Fruit fly (Drosophila melanogaster) whole organism, embryonic: ENCODE measurements around the gene Dpm3.

ENCODE experiments used
- BtbVII ChIP-seq: fragments of 200-800 bp; sonication (Bioruptor generic); optimal IDR thresholded peaks from 3 replicates; lab custom pipeline; 2017; ENCODE audit warnings: missing biosample characterization, mild to moderate bottlenecking, missing genetic modification characterization
- CG10147 ChIP-seq: fragments of 200-800 bp; sonication (Bioruptor generic); optimal IDR thresholded peaks from 2 replicates; lab custom pipeline; 2019; ENCODE audit warnings: missing biosample characterization, mild to moderate bottlenecking, missing genetic modification characterization, moderate library complexity
- CG10267 ChIP-seq: fragments of 200-800 bp; sonication (Bioruptor generic); optimal IDR thresholded peaks from 2 replicates; lab custom pipeline; 2018; ENCODE audit warnings: missing biosample characterization, mild to moderate bottlenecking, missing genetic modification characterization, moderate library complexity
- CG11085 ChIP-seq: fragments of 200-800 bp; sonication (Bioruptor generic); IDR thresholded peaks from 2 replicates; pipeline ENCODE4 v1.3.6; 2022; ENCODE audit warnings: missing biosample characterization, missing genetic modification characterization
- CG11504 ChIP-seq: fragments of 200-800 bp; sonication (Bioruptor generic); optimal IDR thresholded peaks from 3 replicates; lab custom pipeline; 2019; ENCODE audit warnings: missing biosample characterization, mild to moderate bottlenecking, missing genetic modification characterization, moderate library complexity
- CG13123 ChIP-seq: fragments of 200-800 bp; sonication (Bioruptor generic); optimal IDR thresholded peaks from 2 replicates; lab custom pipeline; 2016; ENCODE audit warnings: missing biosample characterization, missing genetic modification characterization
- CG13424 ChIP-seq: fragments of 200-800 bp; sonication (Bioruptor generic); optimal IDR thresholded peaks from 2 replicates; lab custom pipeline; 2019; ENCODE audit warnings: missing biosample characterization, mild to moderate bottlenecking, missing genetic modification characterization, moderate library complexity
- CG15696 ChIP-seq: fragments of 200-800 bp; sonication (Bioruptor generic); optimal IDR thresholded peaks from 2 replicates; lab custom pipeline; 2019; ENCODE audit warnings: missing biosample characterization, mild to moderate bottlenecking, missing genetic modification characterization, moderate library complexity
- CG17829 ChIP-seq: fragments of 200-800 bp; optimal IDR thresholded peaks from 2 replicates; lab custom pipeline; 2019; ENCODE audit warnings: missing biosample characterization, mild to moderate bottlenecking, missing genetic modification characterization, moderate library complexity
- CG17912 ChIP-seq: fragments of 200-800 bp; sonication (Bioruptor generic); optimal IDR thresholded peaks from 2 replicates; lab custom pipeline; 2018; ENCODE audit warnings: missing biosample characterization, mild to moderate bottlenecking, missing genetic modification characterization
- CG1832 ChIP-seq: fragments of 200-800 bp; sonication (Bioruptor generic); optimal IDR thresholded peaks from 2 replicates; lab custom pipeline; 2017; ENCODE audit warnings: missing biosample characterization, mild to moderate bottlenecking, missing genetic modification characterization, inconsistent platforms
- CG2678 ChIP-seq: fragments of 200-800 bp; sonication (Bioruptor generic); optimal IDR thresholded peaks from 3 replicates; lab custom pipeline; 2019; ENCODE audit warnings: missing biosample characterization, mild to moderate bottlenecking, missing genetic modification characterization, moderate library complexity
- CG2875 ChIP-seq: fragments of 200-800 bp; sonication (Bioruptor generic); optimal IDR thresholded peaks from 2 replicates; lab custom pipeline; 2017; ENCODE audit warnings: missing biosample characterization, mild to moderate bottlenecking, missing genetic modification characterization, missing genetic modification reagents
- CG30020 ChIP-seq: fragments of 200-800 bp; optimal IDR thresholded peaks from 2 replicates; lab custom pipeline; 2019; ENCODE audit warnings: missing biosample characterization, mild to moderate bottlenecking, missing genetic modification characterization, moderate library complexity
- CG30431 ChIP-seq: fragments of 200-800 bp; sonication (Bioruptor generic); optimal IDR thresholded peaks from 2 replicates; lab custom pipeline; 2017; ENCODE audit warnings: missing biosample characterization, missing genetic modification characterization
- CG5180 ChIP-seq: fragments of 200-800 bp; sonication (Bioruptor generic); optimal IDR thresholded peaks from 3 replicates; lab custom pipeline; 2017; ENCODE audit warnings: missing biosample characterization, missing genetic modification characterization, mild to moderate bottlenecking, moderate library complexity, missing genetic modification reagents
- CG5245 ChIP-seq: fragments of 200-800 bp; sonication (Bioruptor generic); optimal IDR thresholded peaks from 3 replicates; lab custom pipeline; 2016; ENCODE audit warnings: missing biosample characterization, missing genetic modification characterization
- CG5953 ChIP-seq: fragments of 200-800 bp; sonication (Bioruptor generic); IDR thresholded peaks from 2 replicates; pipeline ENCODE4 v1.3.6; 2022; ENCODE audit warnings: missing biosample characterization, missing genetic modification characterization
- CG8388 ChIP-seq: fragments of 200-800 bp; sonication (Bioruptor generic); optimal IDR thresholded peaks from 2 replicates; lab custom pipeline; 2019; ENCODE audit warnings: missing biosample characterization, mild to moderate bottlenecking, missing genetic modification characterization, moderate library complexity
- Dbx ChIP-seq: fragments of 200-800 bp; sonication (Bioruptor generic); IDR thresholded peaks from 3 replicates; pipeline ENCODE4 v1.3.6; 2022; ENCODE audit warnings: missing biosample characterization, missing genetic modification characterization
- Dek ChIP-seq: fragments of 200-800 bp; sonication (Bioruptor generic); optimal IDR thresholded peaks from 3 replicates; lab custom pipeline; 2019; ENCODE audit warnings: missing biosample characterization, mild to moderate bottlenecking, missing genetic modification characterization, moderate library complexity
- Dfd ChIP-seq, 2 experiments: fragments of >200 bp; optimal IDR thresholded peaks; 2 replicates each; lab custom pipeline; 2017; ENCODE audit warnings: missing biosample characterization in 2 of 2, missing genetic modification characterization in 2 of 2
- Fer2 ChIP-seq: fragments of 200-800 bp; sonication (Bioruptor generic); optimal IDR thresholded peaks from 2 replicates; lab custom pipeline; 2018; ENCODE audit warnings: missing biosample characterization, mild to moderate bottlenecking, missing genetic modification characterization, moderate library complexity
- Gsc ChIP-seq: fragments of 200-800 bp; sonication (Bioruptor generic); IDR thresholded peaks from 2 replicates; pipeline ENCODE4 v1.3.6; 2022; ENCODE audit warnings: missing biosample characterization, missing genetic modification characterization
- Hr3 ChIP-seq: fragments of 200-800 bp; sonication (Bioruptor generic); optimal IDR thresholded peaks from 3 replicates; lab custom pipeline; 2016; ENCODE audit warnings: missing biosample characterization, missing genetic modification characterization
- MBD-R2 ChIP-seq: fragments of 200-800 bp; sonication (Bioruptor generic); IDR thresholded peaks from 2 replicates; pipeline ENCODE4 v1.3.6; 2022; ENCODE audit warnings: missing biosample characterization, missing genetic modification characterization
- NfI ChIP-seq: fragments of 200-800 bp; sonication (Bioruptor generic); optimal IDR thresholded peaks from 3 replicates; lab custom pipeline; 2018; ENCODE audit warnings: missing biosample characterization, mild to moderate bottlenecking, missing genetic modification characterization, moderate library complexity
- PHDP ChIP-seq: fragments of 200-800 bp; sonication (Bioruptor generic); optimal IDR thresholded peaks from 3 replicates; lab custom pipeline; 2018; ENCODE audit warnings: missing biosample characterization, mild to moderate bottlenecking, missing genetic modification characterization, moderate library complexity
- Scr ChIP-seq: fragments of 200-800 bp; sonication (Bioruptor generic); IDR thresholded peaks from 2 replicates; pipeline ENCODE4 v1.3.6; 2022; ENCODE audit warnings: missing biosample characterization, missing genetic modification characterization; ENCODE audit not compliant: partially characterized antibody
- Sox100B ChIP-seq: fragments of 200-800 bp; sonication (Bioruptor generic); optimal IDR thresholded peaks from 3 replicates; lab custom pipeline; 2018; ENCODE audit warnings: missing biosample characterization, mild to moderate bottlenecking, missing genetic modification characterization
- Sry-δ ChIP-seq: fragments of 200-800 bp; sonication (Bioruptor generic); optimal IDR thresholded peaks from 2 replicates; lab custom pipeline; 2016; ENCODE audit warnings: missing biosample characterization, missing genetic modification characterization
- Ssrp ChIP-seq: fragments of 200-800 bp; sonication (Bioruptor generic); optimal IDR thresholded peaks from 2 replicates; lab custom pipeline; 2018; ENCODE audit warnings: missing biosample characterization, mild to moderate bottlenecking, missing genetic modification characterization, moderate library complexity
- YL-1 ChIP-seq: fragments of 200-800 bp; sonication (Bioruptor generic); optimal IDR thresholded peaks from 3 replicates; lab custom pipeline; 2017; ENCODE audit warnings: missing biosample characterization, mild to moderate bottlenecking, missing genetic modification characterization
- ac ChIP-seq: fragments of 200-800 bp; sonication (Bioruptor generic); optimal IDR thresholded peaks from 3 replicates; lab custom pipeline; 2017; ENCODE audit warnings: missing biosample characterization, mild to moderate bottlenecking, missing genetic modification characterization
- al ChIP-seq: fragments of 200-800 bp; sonication (Bioruptor generic); IDR thresholded peaks from 2 replicates; pipeline ENCODE4 v1.3.6; 2022; ENCODE audit warnings: missing biosample characterization, missing genetic modification characterization
- ase ChIP-seq: fragments of 200-800 bp; sonication (Bioruptor generic); IDR thresholded peaks from 3 replicates; pipeline ENCODE4 v1.3.6; 2022; ENCODE audit warnings: missing biosample characterization, missing genetic modification characterization
- bcd ChIP-seq: fragments of 200-800 bp; sonication (Bioruptor generic); optimal IDR thresholded peaks from 2 replicates; lab custom pipeline; 2017; ENCODE audit warnings: missing biosample characterization, mild to moderate bottlenecking, missing genetic modification characterization
- bowl ChIP-seq: fragments of 200-800 bp; sonication (Bioruptor generic); IDR thresholded peaks from 2 replicates; pipeline ENCODE4 v1.3.6; 2022; ENCODE audit warnings: missing biosample characterization, missing genetic modification characterization
- cad ChIP-seq: fragments of >200 bp; optimal IDR thresholded peaks from 2 replicates; lab custom pipeline; 2017; ENCODE audit warnings: missing biosample characterization, missing genetic modification characterization
- chn ChIP-seq: fragments of 200-800 bp; sonication (Bioruptor generic); optimal IDR thresholded peaks from 2 replicates; lab custom pipeline; 2016; ENCODE audit warnings: missing biosample characterization, missing genetic modification characterization
- dmrt99B ChIP-seq: fragments of 200-800 bp; sonication (Bioruptor generic); optimal IDR thresholded peaks from 2 replicates; lab custom pipeline; 2018; ENCODE audit warnings: missing biosample characterization, mild to moderate bottlenecking, missing genetic modification characterization, moderate library complexity
- fru ChIP-seq: fragments of >200 bp; optimal IDR thresholded peaks from 2 replicates; lab custom pipeline; 2017
- gsb-n ChIP-seq: fragments of 200-800 bp; sonication (Bioruptor generic); optimal IDR thresholded peaks from 3 replicates; lab custom pipeline; 2018; ENCODE audit warnings: missing biosample characterization, mild to moderate bottlenecking, missing genetic modification characterization
- hbn ChIP-seq: fragments of 200-800 bp; sonication (Bioruptor generic); IDR thresholded peaks from 2 replicates; pipeline ENCODE4 v1.3.6; 2022; ENCODE audit warnings: missing biosample characterization, missing genetic modification characterization; ENCODE audit not compliant: partially characterized antibody
- lmd ChIP-seq: fragments of 200-800 bp; sonication (Bioruptor generic); IDR thresholded peaks from 2 replicates; pipeline ENCODE4 v1.3.6; 2022; ENCODE audit warnings: missing biosample characterization, missing genetic modification characterization
- sna ChIP-seq: fragments of 200-800 bp; sonication (Bioruptor generic); IDR thresholded peaks from 2 replicates; pipeline ENCODE4 v1.3.6; 2022; ENCODE audit warnings: missing biosample characterization, missing genetic modification characterization; ENCODE audit not compliant: partially characterized antibody
- tgo ChIP-seq: fragments of 200-800 bp; sonication (Bioruptor generic); IDR thresholded peaks from 3 replicates; pipeline ENCODE4 v1.3.6; 2022; ENCODE audit warnings: missing biosample characterization, missing genetic modification characterization
- tin ChIP-seq: fragments of 200-800 bp; sonication (Bioruptor generic); optimal IDR thresholded peaks from 3 replicates; lab custom pipeline; 2016; ENCODE audit warnings: missing biosample characterization, missing genetic modification characterization
- usp ChIP-seq: fragments of >200 bp; optimal IDR thresholded peaks from 2 replicates; lab custom pipeline; 2017; ENCODE audit warnings: missing biosample characterization, missing genetic modification characterization
- wdn ChIP-seq: fragments of 200-800 bp; sonication (Bioruptor generic); IDR thresholded peaks from 2 replicates; pipeline ENCODE4 v1.3.6; 2022; ENCODE audit warnings: missing biosample characterization, missing genetic modification characterization
- yki ChIP-seq: fragments of >200 bp; optimal IDR thresholded peaks from 3 replicates; lab custom pipeline; 2018
- zf30C ChIP-seq: fragments of 200-800 bp; sonication (Bioruptor generic); optimal IDR thresholded peaks from 3 replicates; lab custom pipeline; 2018; ENCODE audit warnings: missing biosample characterization, mild to moderate bottlenecking, missing genetic modification characterization

Dpm3 gene

DNA sequence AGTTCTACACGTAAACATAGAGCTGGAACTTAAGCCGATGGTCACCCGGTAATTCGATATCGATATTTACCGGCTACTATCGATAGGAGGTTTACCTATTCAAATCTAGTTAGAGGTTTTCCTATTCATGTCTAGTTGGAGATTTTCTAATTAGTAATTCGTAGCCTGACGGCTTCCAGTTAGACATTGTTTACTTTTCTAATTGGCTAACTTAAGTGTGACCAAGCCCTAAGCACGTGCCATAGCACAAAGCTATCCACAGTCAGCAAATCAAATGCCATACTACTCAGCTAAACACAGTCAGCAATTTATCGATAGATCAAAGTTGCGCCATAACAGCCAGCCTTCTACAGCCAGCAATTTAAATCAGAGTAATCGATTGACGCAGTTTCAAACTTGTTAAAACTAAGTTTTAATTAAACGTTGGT, at the start of gene Dpm3 (continued):
- TF ChIP-seq tgo (GFP tag; lab: Robert Waterston, UW) (no peak), Gsc (GFP tag; lab: Robert Waterston, UW) (no peak), zf30C (GFP tag; lab: Kevin White, UChicago) (no peak), CG30020 (peak; percentile 33), CG13424 (peak; percentile 27), CG5953 (GFP tag; lab: Robert Waterston, UW) (no peak), cad (no peak), CG30431 (GFP tag; lab: Kevin White, UChicago) (no peak), yki (no peak), CG5180 (no peak), lmd (no peak), CG8388 (GFP tag; lab: Kevin White, UChicago) (no peak), Fer2 (tag; lab: Kevin White, UChicago) (no peak), CG11085 (GFP tag; lab: Robert Waterston, UW) (no peak), sna (GFP tag; lab: Robert Waterston, UW) (peak; percentile 95), tin (GFP tag; lab: Kevin White, UChicago) (peak; percentile 27), al (GFP tag; lab: Robert Waterston, UW) (no peak), CG10267 (tag; lab: Kevin White, UChicago) (peak; percentile 58), Dek (tag; lab: Kevin White, UChicago) (peak; percentile 40), Ssrp (no peak), Scr (peak; percentile 93), Sry-δ (GFP tag; lab: Kevin White, UChicago) (peak; percentile 97), BtbVII (GFP tag; lab: Kevin White, UChicago) (no peak), chn (GFP tag; lab: Kevin White, UChicago) (peak; percentile 15), ase (GFP tag; lab: Robert Waterston, UW) (no peak), CG1832 (GFP tag; lab: Kevin White, UChicago) (no peak), MBD-R2 (GFP tag; lab: Robert Waterston, UW) (peak; percentile 69), CG11504 (tag; lab: Kevin White, UChicago) (peak; percentile 63), Hr3 (GFP tag; lab: Kevin White, UChicago) (no peak), CG17829 (tag; lab: Kevin White, UChicago) (peak; percentile 50), PHDP (tag; lab: Kevin White, UChicago) (peak; percentile 17), dmrt99B (tag; lab: Kevin White, UChicago) (no peak), CG5245 (GFP tag; lab: Kevin White, UChicago) (no peak), ac (no peak), YL-1 (GFP tag; lab: Kevin White, UChicago) (peak; percentile 6), hbn (GFP tag; lab: Robert Waterston, UW) (peak; percentile 94), CG2875 (GFP tag; lab: Kevin White, UChicago) (no peak), usp (no peak), bowl (GFP tag; lab: Robert Waterston, UW) (no peak), gsb-n (tag; lab: Kevin White, UChicago) (peak; percentile 54), Sox100B (GFP tag; lab: Kevin White, UChicago) (no peak), wdn (GFP tag; lab: Robert Waterston, UW) (no peak), CG2678 (tag; lab: Kevin White, UChicago) (peak; percentile 18), CG13123 (peak; percentile 38), Dfd (GFP tag; optimal IDR thresholded peaks at IDR 0.05; lab: Kevin White, UChicago) (no peak), fru (lab: Kevin White, UChicago) (no peak), Dbx (GFP tag; lab: Robert Waterston, UW) (0 out of 3 replicates have a peak, but pooled peaks have one; percentile 38), CG10147 (GFP tag; lab: Kevin White, UChicago) (peak; percentile 57), CG15696 (tag; lab: Kevin White, UChicago) (peak; percentile 43), bcd (GFP tag; lab: Kevin White, UChicago) (peak; percentile 41), CG17912 (GFP tag; lab: Kevin White, UChicago) (peak; percentile 51), NfI (GFP tag; lab: Kevin White, UChicago) (peak; percentile 38)
